Fruit fly (Drosophila melanogaster): ENCODE data around the gene CG46426.
A peak's percentile ranks its signal among the peaks of the same experiment; 100 is the strongest.

The CG46426 gene

dm6 chr2L:11829277-11829676, 13.4 kb upstream of the CG46426 start, which contains the start of gene esc (continued):
- TF ChIP-seq Taf1 (GFP tag; IDR thresholded peaks at IDR 0.05) (no peak), Meics (GFP tag; optimal IDR thresholded peaks at IDR 0.05) (no peak), pita (GFP tag; optimal IDR thresholded peaks at IDR 0.05) (no peak), nerfin-2 (GFP tag; IDR thresholded peaks at IDR 0.05; ENCODE audit: partially characterized antibody) (no peak), MTF-1 (GFP tag; optimal IDR thresholded peaks at IDR 0.05; ENCODE audit: borderline replicate concordance) (no peak), CG7839 (tag; optimal IDR thresholded peaks at IDR 0.05) (no peak), stc (GFP tag; IDR thresholded peaks at IDR 0.05) (no peak), chinmo (GFP tag; IDR thresholded peaks at IDR 0.05; ENCODE audit: partially characterized antibody) (no peak), disco-r (GFP tag; optimal IDR thresholded peaks at IDR 0.05) (no peak), pum (GFP tag; optimal IDR thresholded peaks at IDR 0.05) (peak; percentile 14), CG6254 (GFP tag; optimal IDR thresholded peaks at IDR 0.05) (no peak), cad (GFP tag; optimal IDR thresholded peaks at IDR 0.05) (no peak), CG3847 (GFP tag; IDR thresholded peaks at IDR 0.05) (peak; percentile 82), grau (tag; optimal IDR thresholded peaks at IDR 0.05) (no peak), Sry-β (GFP tag; optimal IDR thresholded peaks at IDR 0.05) (no peak), luna (GFP tag; optimal IDR thresholded peaks at IDR 0.05) (no peak), ab (GFP tag; optimal IDR thresholded peaks at IDR 0.05) (no peak), Usf (GFP tag; optimal IDR thresholded peaks at IDR 0.05) (no peak), hb (GFP tag; IDR thresholded peaks at IDR 0.05; ENCODE audit: partially characterized antibody) (no peak), CG9932 (GFP tag; IDR thresholded peaks at IDR 0.05) (peak; percentile 60), sug (tag; optimal IDR thresholded peaks at IDR 0.05) (peak; percentile 13), CG32772 (GFP tag; IDR thresholded peaks at IDR 0.05) (peak; percentile 43; the same call in 1 of the 2 replicates), CG10366 (GFP tag; IDR thresholded peaks at IDR 0.05) (no peak), bbx (GFP tag; IDR thresholded peaks at IDR 0.05; ENCODE audit: partially characterized antibody) (no peak), CG7357 (GFP tag; IDR thresholded peaks at IDR 0.05) (no peak), CG8924 (tag; optimal IDR thresholded peaks at IDR 0.05) (no peak), nerfin-1 (tag; optimal IDR thresholded peaks at IDR 0.05) (no peak), CG1832 (GFP tag; optimal IDR thresholded peaks at IDR 0.05) (no peak), sisA (GFP tag; IDR thresholded peaks at IDR 0.05) (no peak), CG30403 (GFP tag; optimal IDR thresholded peaks at IDR 0.05) (peak; percentile 45), Atf3 (GFP tag; optimal IDR thresholded peaks at IDR 0.05) (no peak), Bteb2 (GFP tag; optimal IDR thresholded peaks at IDR 0.05) (peak; percentile 25), CG4730 (GFP tag; IDR thresholded peaks at IDR 0.05) (no peak), Myb (GFP tag; optimal IDR thresholded peaks at IDR 0.05) (peak; percentile 76), Fer2 (tag; optimal IDR thresholded peaks at IDR 0.05) (no peak), Oaz (GFP tag; IDR thresholded peaks at IDR 0.05) (no peak), esg (GFP tag; conservative IDR thresholded peaks at IDR 0.05) (no peak), fd64A (GFP tag; optimal IDR thresholded peaks at IDR 0.05) (no peak), dan (GFP tag; IDR thresholded peaks at IDR 0.05) (no peak), sr (GFP tag; IDR thresholded peaks at IDR 0.05) (no peak), kni (GFP tag; optimal IDR thresholded peaks at IDR 0.05) (no peak), tio (GFP tag; optimal IDR thresholded peaks at IDR 0.05) (no peak), YL-1 (GFP tag; optimal IDR thresholded peaks at IDR 0.05) (no peak), CG17802 (tag; optimal IDR thresholded peaks at IDR 0.05) (no peak), Dfd (GFP tag; optimal IDR thresholded peaks at IDR 0.05) (no peak), exex (tag; optimal IDR thresholded peaks at IDR 0.05) (no peak), ewg (GFP tag; optimal IDR thresholded peaks at IDR 0.05) (peak; percentile 13), tgo (GFP tag; IDR thresholded peaks at IDR 0.05) (no peak), CG9727 (GFP tag; optimal IDR thresholded peaks at IDR 0.05) (no peak), ro (GFP tag; IDR thresholded peaks at IDR 0.05) (no peak), toy (GFP tag; IDR thresholded peaks at IDR 0.05) (no peak), her (GFP tag; optimal IDR thresholded peaks at IDR 0.05) (peak; percentile 43)
